Worm (Caenorhabditis elegans): ENCODE data around the gene C55A6.4.
"Not testable (repeated sequence)": the region's sequence is repeated elsewhere in the genome, so short reads cannot be mapped to it uniquely, and the experiment has no call there.

The C55A6.4 gene

DNA sequence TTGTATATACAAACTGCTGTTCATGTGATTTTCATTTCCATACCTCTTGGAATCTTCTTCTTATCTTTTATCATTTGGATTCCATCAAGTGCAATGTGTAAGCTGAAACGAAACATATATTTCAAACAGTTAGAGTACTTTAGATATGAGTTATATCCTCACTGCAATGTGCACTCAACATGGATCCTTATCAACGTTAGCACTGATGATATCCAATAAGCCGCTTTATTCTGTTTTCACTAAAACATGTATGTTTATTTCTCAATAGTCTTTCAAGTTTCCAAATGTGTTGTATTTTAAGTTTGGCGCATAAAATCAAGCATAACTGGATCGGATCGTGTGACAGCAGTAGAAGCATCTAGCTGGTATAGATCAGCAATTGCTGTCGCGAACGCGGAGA, 31.0 kb downstream of the C55A6.4 start, which contains the start of gene T11F9.10:
T11F9.10 (plus strand) TSS at position 301 of the 400 bp plus-strand sequence.
- no peak for TF ChIP-seq ZK546.5 (tag; optimal IDR thresholded peaks at IDR 0.05)
- TF ChIP-seq daf-19 (GFP tag; conservative IDR thresholded peaks at IDR 0.05): no peak
- TF ChIP-seq ceh-32 (tag; optimal IDR thresholded peaks at IDR 0.05; ENCODE audit: poor library complexity): no peak
- no peak for TF ChIP-seq php-3 (GFP tag; IDR thresholded peaks at IDR 0.05)
- TF ChIP-seq nhr-6 (tag; optimal IDR thresholded peaks at IDR 0.05): no peak
- no peak for TF ChIP-seq mdt-29 (GFP tag; IDR thresholded peaks at IDR 0.05)
- no peak for TF ChIP-seq nhr-76 (tag; optimal IDR thresholded peaks at IDR 0.05)
- no peak for TF ChIP-seq dve-1 (tag; optimal IDR thresholded peaks at IDR 0.05; ENCODE audit: insufficient read depth)

DNA sequence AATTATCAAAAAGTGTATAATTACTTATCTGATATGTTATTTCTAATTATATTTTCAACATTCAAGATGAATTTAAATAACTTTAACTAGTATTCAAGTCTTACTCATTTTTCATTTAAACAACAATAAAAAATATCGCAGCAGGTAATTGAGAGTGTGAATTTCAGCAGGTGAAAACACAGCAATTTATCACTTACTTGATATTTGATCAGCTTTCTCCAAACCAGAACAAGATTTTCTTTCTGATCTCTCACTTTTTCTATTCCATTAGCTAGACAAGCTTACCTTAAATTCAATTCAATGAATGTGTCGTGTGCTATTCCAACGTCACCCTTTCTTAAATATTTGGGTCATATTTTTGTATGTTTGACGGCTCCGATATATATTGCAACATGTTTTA, 32.1 kb downstream of the C55A6.4 start, which contains the start of gene srh-1:
srh-1 (plus strand) TSS at position 301 of the 400 bp plus-strand sequence.
- TF ChIP-seq nhr-41 (GFP tag; IDR thresholded peaks at IDR 0.05) (no peak), egl-43 (GFP tag; IDR thresholded peaks at IDR 0.05) (no peak)

DNA sequence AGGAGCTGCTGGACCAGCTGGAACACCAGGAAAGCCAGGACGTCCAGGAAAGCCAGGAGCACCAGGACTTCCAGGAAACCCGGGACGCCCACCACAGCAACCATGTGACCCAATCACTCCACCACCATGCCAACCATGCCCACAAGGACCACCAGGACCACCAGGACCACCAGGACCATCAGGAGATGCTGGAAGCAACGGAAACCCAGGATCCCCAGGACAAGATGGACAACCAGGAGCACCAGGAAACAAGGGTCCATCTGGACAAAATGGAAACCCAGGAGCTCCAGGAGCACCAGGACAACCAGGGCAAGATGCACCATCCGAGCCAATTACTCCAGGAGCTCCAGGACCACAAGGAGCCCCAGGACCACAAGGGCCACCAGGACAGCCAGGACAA, 33.3 kb downstream of the C55A6.4 start:
- TF ChIP-seq set-16 (GFP tag; IDR thresholded peaks at IDR 0.05) (peak; percentile 87), saeg-2 (GFP tag; IDR thresholded peaks at IDR 0.05) (no peak)

DNA sequence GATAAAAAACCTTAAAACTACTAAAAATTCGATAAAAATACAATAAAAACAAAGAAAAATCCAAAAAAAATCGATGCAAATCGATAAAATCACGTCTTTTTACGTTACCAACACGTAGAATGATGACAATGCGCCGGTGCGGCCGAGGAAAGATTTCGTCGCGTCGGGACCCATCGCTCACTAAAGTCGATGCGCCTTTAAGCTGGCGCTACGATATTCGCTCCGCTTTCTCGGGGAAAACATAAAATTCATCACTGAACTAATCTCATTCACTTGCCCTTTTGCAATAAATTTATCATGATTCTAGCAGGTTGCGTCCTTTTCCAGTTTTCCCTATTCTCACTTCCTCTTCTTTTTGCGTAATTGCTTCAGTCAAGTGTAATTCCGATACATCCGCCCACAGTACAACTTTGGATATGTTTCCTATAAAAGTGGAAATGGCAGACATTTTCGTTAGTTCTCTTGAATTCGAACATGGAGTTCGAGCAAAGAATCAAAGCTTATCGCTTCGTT, 34.1 kb downstream of the C55A6.4 start, which contains the start of gene col-157:
col-157 (plus strand) TSS at position 463 of the 513 bp plus-strand sequence.
- TF ChIP-seq nhr-41 (GFP tag; IDR thresholded peaks at IDR 0.05); php-3 (GFP tag; IDR thresholded peaks at IDR 0.05); ama-1 (optimal IDR thresholded peaks at IDR 0.05): not testable (repeated sequence)

- not testable (repeated sequence) for TF ChIP-seq set-16 (GFP tag; IDR thresholded peaks at IDR 0.05); hlh-30 (tag; optimal IDR thresholded peaks at IDR 0.05; ENCODE audit: insufficient read depth); lin-29 (GFP tag; IDR thresholded peaks at IDR 0.05)
These were observed 37.0 kb downstream of the C55A6.4 start, which contains the start of gene T11F9.14 for ce11 chrV:11480734-11481133. Gene T11F9.14 (minus strand): TSS chrV:11480834.

ce11 chrV:11479406-11479805, 38.3 kb downstream of the C55A6.4 start, which contains the start of gene T11F9.22:
Gene T11F9.22 (plus strand): TSS chrV:11479706.
- no peak for TF ChIP-seq T26A8.4 (GFP tag; IDR thresholded peaks at IDR 0.05)
- no peak for TF ChIP-seq ceh-62 (tag; optimal IDR thresholded peaks at IDR 0.05)
- TF ChIP-seq lin-15B (tag; optimal IDR thresholded peaks at IDR 0.05): no peak
- TF ChIP-seq ZK546.5 (tag; optimal IDR thresholded peaks at IDR 0.05): no peak
- TF ChIP-seq Y5F2A.4 (GFP tag; optimal IDR thresholded peaks at IDR 0.05): no peak
- no peak for TF ChIP-seq madf-5 (GFP tag; IDR thresholded peaks at IDR 0.05)
- TF ChIP-seq unc-130 (GFP tag; optimal IDR thresholded peaks at IDR 0.05): no peak
- no peak for TF ChIP-seq aly-2 (tag; optimal IDR thresholded peaks at IDR 0.05)
- TF ChIP-seq nhr-25 (tag; optimal IDR thresholded peaks at IDR 0.05; ENCODE audit: borderline replicate concordance, insufficient read depth): no peak
- TF ChIP-seq mep-1 (tag; optimal IDR thresholded peaks at IDR 0.05): no peak
- no peak for TF ChIP-seq fkh-10 (GFP tag; optimal IDR thresholded peaks at IDR 0.05)
- TF ChIP-seq cey-2 (tag; optimal IDR thresholded peaks at IDR 0.05; ENCODE audit: borderline replicate concordance, insufficient read depth): no peak

ce11 chrV:11478028-11478427, 39.7 kb downstream of the C55A6.4 start:
- peak; percentile 53 for TF ChIP-seq unc-130 (GFP tag; optimal IDR thresholded peaks at IDR 0.05)
- peak in 1 of 2 experiments; percentile 41 for TF ChIP-seq unc-62 (GFP tag; optimal IDR thresholded peaks at IDR 0.05 in 1 of 2)
- not testable (repeated sequence) for TF ChIP-seq unc-62 (tag; optimal IDR thresholded peaks at IDR 0.05)

Data from whole organism, L4 larva.